Worm (Caenorhabditis elegans) whole organism, late embryonic: Measurements from ENCODE around the gene Y37A1B.4.

Source experiments
- ama-1 ChIP-seq: fragments of 150-350 bp; optimal IDR thresholded peaks from 2 replicates; lab custom pipeline; 2014
- ceh-45 ChIP-seq: fragments of 200-800 bp; sonication (Bioruptor generic); IDR thresholded peaks from 2 replicates; pipeline ENCODE4 v1.3.6; 2022; ENCODE audit warnings: missing genetic modification reagents, missing genetic modification characterization, missing compliant biosample characterization
- che-1 ChIP-seq: sonication (generic microtip); optimal IDR thresholded peaks from 2 replicates; lab custom pipeline; 2016; ENCODE audit warnings: mild to moderate bottlenecking, missing genetic modification characterization, missing compliant biosample characterization
- fkh-6 ChIP-seq: sonication (generic microtip); optimal IDR thresholded peaks from 2 replicates; lab custom pipeline; 2016; ENCODE audit warnings: missing genetic modification characterization, missing compliant biosample characterization
- hlh-30 ChIP-seq: sonication (generic microtip); optimal IDR thresholded peaks from 2 replicates; lab custom pipeline; 2017; ENCODE audit warnings: antibody characterized with exemption, missing genetic modification characterization, missing compliant biosample characterization; ENCODE audit not compliant: insufficient read depth
- tbx-2 ChIP-seq: sonication (generic microtip); optimal IDR thresholded peaks from 2 replicates; lab custom pipeline; 2016; ENCODE audit warnings: missing genetic modification characterization, missing compliant biosample characterization

DNA sequence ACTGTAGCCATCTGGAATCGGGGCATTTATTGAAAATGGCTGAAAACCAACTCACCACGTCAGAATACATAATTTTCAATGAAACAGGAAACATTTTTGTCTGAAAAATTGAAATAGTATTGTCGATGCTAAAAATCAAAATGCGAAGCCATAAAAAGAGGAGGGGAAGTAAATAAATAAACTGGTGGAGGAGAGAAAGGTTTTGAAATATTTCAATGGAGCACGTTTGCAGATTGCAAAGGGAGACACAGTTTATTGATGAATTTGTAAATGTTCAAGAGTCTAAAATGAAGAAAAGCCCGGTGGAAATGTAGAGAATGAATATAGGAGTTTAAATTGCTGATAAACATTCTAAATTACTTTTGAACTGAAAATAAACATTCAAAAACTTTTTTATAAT is 42.5 kb upstream of the Y37A1B.4 start, which contains the start of gene F52B11.5:
- TF ChIP-seq tbx-2 (tag; lab: Kevin White, UChicago) (no peak), hlh-30 (tag; lab: Kevin White, UChicago) (no peak), ama-1 (lab: Kevin White, UChicago) (no peak), che-1 (tag; lab: Kevin White, UChicago) (no peak), ceh-45 (GFP tag; lab: Robert Waterston, UW) (no peak), fkh-6 (tag; lab: Kevin White, UChicago) (no peak)
